Worm (Caenorhabditis elegans) whole organism, L3 larva: Measurements from ENCODE around the gene gtf-2H1.

ENCODE experiments used
- ama-1 ChIP-seq: fragments of 150-350 bp; optimal IDR thresholded peaks from 2 replicates; lab custom pipeline; 2018
- daf-12 ChIP-seq: fragments of 150-350 bp; optimal IDR thresholded peaks from 2 replicates; lab custom pipeline; 2014; ENCODE audit warnings: missing biosample characterization, missing genetic modification reagents, missing genetic modification characterization
- elt-2 ChIP-seq: sonication (generic microtip); optimal IDR thresholded peaks from 2 replicates; lab custom pipeline; 2016; ENCODE audit warnings: missing genetic modification reagents, mild to moderate bottlenecking, missing genetic modification characterization, missing compliant biosample characterization
- nhr-11 ChIP-seq: fragments of 150-350 bp; optimal IDR thresholded peaks from 2 replicates; lab custom pipeline; 2014; ENCODE audit warnings: missing biosample characterization, missing genetic modification characterization
- nhr-12 ChIP-seq: fragments of 150-350 bp; optimal IDR thresholded peaks from 2 replicates; lab custom pipeline; 2014; ENCODE audit warnings: missing biosample characterization, missing genetic modification characterization
- zag-1 ChIP-seq: fragments of 150-350 bp; optimal IDR thresholded peaks from 2 replicates; lab custom pipeline; 2014; ENCODE audit warnings: missing biosample characterization, missing genetic modification characterization

ce11 chrIV:257095-257494 lies 25.5 kb upstream of the gtf-2H1 start, which contains the start of gene R02D3.8:
- TF ChIP-seq nhr-11 = no peak
- TF ChIP-seq nhr-12 (tag; lab: Kevin White, UChicago) = no peak
- no peak for TF ChIP-seq zag-1 (tag; lab: Kevin White, UChicago)
- TF ChIP-seq daf-12 (tag; lab: Kevin White, UChicago) = no peak
- peak; percentile 43 for TF ChIP-seq ama-1 (lab: Kevin White, UChicago)
- TF ChIP-seq elt-2 = peak; percentile 16
